Worm (Caenorhabditis elegans): Measurements from ENCODE around the gene str-115.

Gene str-115

ce11 chrV:11228653-11229173 is 40.2 kb upstream of the str-115 start, which contains the start of gene pqn-70 (continued):
- peak; percentile 8 to 71 for TF ChIP-seq let-607 (tag; optimal IDR thresholded peaks at IDR 0.05)
- TF ChIP-seq B0261.1 (tag; optimal IDR thresholded peaks at IDR 0.05): no peak
- TF ChIP-seq K11D2.4 (GFP tag; IDR thresholded peaks at IDR 0.05): 0 out of 2 replicates have a peak, but pooled peaks have one; percentile 42
- TF ChIP-seq pbrm-1 (GFP tag; IDR thresholded peaks at IDR 0.05): peak; percentile 68; the same call in 1 of the 2 replicates
- TF ChIP-seq somi-1 (GFP tag; optimal IDR thresholded peaks at IDR 0.05): peak; percentile 68
- TF ChIP-seq F55B11.4 (tag; optimal IDR thresholded peaks at IDR 0.05; ENCODE audit: borderline replicate concordance, insufficient read depth): no peak
- TF ChIP-seq fkh-3 (tag; optimal IDR thresholded peaks at IDR 0.05): no peak
- TF ChIP-seq zfh-2 (GFP tag; conservative IDR thresholded peaks at IDR 0.05): no peak
- no peak for TF ChIP-seq hlh-26 (GFP tag; conservative IDR thresholded peaks at IDR 0.05)
- TF ChIP-seq C17E4.6 (GFP tag; IDR thresholded peaks at IDR 0.05): no peak
- TF ChIP-seq madf-6 (GFP tag; IDR thresholded peaks at IDR 0.05): no peak; the same call in 1 of the 2 replicates
- peak; percentile 53; the same call in 1 of the 2 replicates for TF ChIP-seq Y67H2A.10 (GFP tag; conservative IDR thresholded peaks at IDR 0.05)
- TF ChIP-seq egrh-3 (GFP tag; IDR thresholded peaks at IDR 0.05): peak; percentile 58
- peak; percentile 74 for TF ChIP-seq mcd-1 (GFP tag; IDR thresholded peaks at IDR 0.05)
- no peak for TF ChIP-seq T07F8.4 (tag; optimal IDR thresholded peaks at IDR 0.05)
- no peak for TF ChIP-seq F22D6.2 (tag; optimal IDR thresholded peaks at IDR 0.05)
- TF ChIP-seq K12H6.12 (tag; optimal IDR thresholded peaks at IDR 0.05): peak; percentile 70
- no peak for TF ChIP-seq ztf-26 (tag; optimal IDR thresholded peaks at IDR 0.05)
- TF ChIP-seq zim-3 (tag; optimal IDR thresholded peaks at IDR 0.05): no peak
- no peak for TF ChIP-seq attf-6 (GFP tag; IDR thresholded peaks at IDR 0.05)
- TF ChIP-seq tlf-1 (GFP tag; optimal IDR thresholded peaks at IDR 0.05): peak; percentile 46
- TF ChIP-seq egl-44 (GFP tag; IDR thresholded peaks at IDR 0.05): no peak
- TF ChIP-seq xnd-1 (tag; optimal IDR thresholded peaks at IDR 0.05): no peak
- no peak for TF ChIP-seq madf-8 (GFP tag; conservative IDR thresholded peaks at IDR 0.05)
- peak; percentile 52; the same call in 1 of the 2 replicates for TF ChIP-seq attf-3 (GFP tag; conservative IDR thresholded peaks at IDR 0.05)
- TF ChIP-seq madf-3 (GFP tag; IDR thresholded peaks at IDR 0.05): 0 out of 2 replicates have a peak, but pooled peaks have one; percentile 64
- TF ChIP-seq ceh-27 (GFP tag; optimal IDR thresholded peaks at IDR 0.05): peak; percentile 82
- TF ChIP-seq T26A5.8 (tag; optimal IDR thresholded peaks at IDR 0.05): no peak
- peak; percentile 8; the same call in 1 of the 2 replicates for TF ChIP-seq cebp-1 (GFP tag; IDR thresholded peaks at IDR 0.05)
- TF ChIP-seq cebp-1 (tag; optimal IDR thresholded peaks at IDR 0.05): no peak
- peak; percentile 29 for TF ChIP-seq chd-7 (tag; optimal IDR thresholded peaks at IDR 0.05)
- TF ChIP-seq lin-54 (GFP tag; optimal IDR thresholded peaks at IDR 0.05): peak; percentile 57
- TF ChIP-seq dox-1 (GFP tag; IDR thresholded peaks at IDR 0.05): peak; percentile 67
- TF ChIP-seq nhr-80 (tag; optimal IDR thresholded peaks at IDR 0.05): peak; percentile 55
- TF ChIP-seq F49E8.2 (tag; optimal IDR thresholded peaks at IDR 0.05; ENCODE audit: insufficient read depth): no peak
- TF ChIP-seq lin-26 (GFP tag; IDR thresholded peaks at IDR 0.05): peak; percentile 71; the same call in 1 of the 2 replicates
- TF ChIP-seq ztf-28 (GFP tag; IDR thresholded peaks at IDR 0.05): no peak
- no peak for TF ChIP-seq ztf-3 (GFP tag; optimal IDR thresholded peaks at IDR 0.05)
- TF ChIP-seq unc-62 (GFP tag; optimal IDR thresholded peaks at IDR 0.05): no peak
- peak; percentile 28; the same call in 1 of the 2 replicates for TF ChIP-seq B0336.3 (GFP tag; IDR thresholded peaks at IDR 0.05)
- no peak for TF ChIP-seq him-1 (tag; optimal IDR thresholded peaks at IDR 0.05)
- TF ChIP-seq ceh-79 (tag; optimal IDR thresholded peaks at IDR 0.05): no peak
- TF ChIP-seq lin-35 (GFP tag; optimal IDR thresholded peaks at IDR 0.05): no peak
- no peak for TF ChIP-seq dpff-1 (tag; optimal IDR thresholded peaks at IDR 0.05)
- TF ChIP-seq unc-130 (GFP tag; optimal IDR thresholded peaks at IDR 0.05): peak; percentile 28
- TF ChIP-seq ceh-40 (GFP tag; IDR thresholded peaks at IDR 0.05): no peak
- TF ChIP-seq lin-40 (tag; optimal IDR thresholded peaks at IDR 0.05): peak; percentile 67
- TF ChIP-seq Y95B8A.8 (GFP tag; IDR thresholded peaks at IDR 0.05): 0 out of 2 replicates have a peak, but pooled peaks have one; percentile 7

Measured in whole organism, young adult.